Worm (Caenorhabditis elegans): ENCODE data around the gene F21H7.5.

F21H7.5 gene

ce11 chrV:16237223-16237622 lies at the start of gene F21H7.5:
F21H7.5 (plus strand) TSS chrV:16237523.
- TF ChIP-seq sem-4 (tag; optimal IDR thresholded peaks at IDR 0.05) (no peak), nhr-237 (tag; optimal IDR thresholded peaks at IDR 0.05) (no peak), snpc-4 (tag; optimal IDR thresholded peaks at IDR 0.05) (no peak)

- no peak for TF ChIP-seq peb-1 (tag; optimal IDR thresholded peaks at IDR 0.05)
- TF ChIP-seq crh-2 (tag; optimal IDR thresholded peaks at IDR 0.05): no peak
- TF ChIP-seq ceh-82 (tag; optimal IDR thresholded peaks at IDR 0.05): no peak
- no peak for TF ChIP-seq lsy-2 (tag; optimal IDR thresholded peaks at IDR 0.05)
- TF ChIP-seq nhr-77 (tag; optimal IDR thresholded peaks at IDR 0.05): no peak
- no peak for TF ChIP-seq lin-13 (GFP tag; optimal IDR thresholded peaks at IDR 0.05)
- no peak for TF ChIP-seq aly-2 (tag; optimal IDR thresholded peaks at IDR 0.05)
- TF ChIP-seq unc-55 (GFP tag; optimal IDR thresholded peaks at IDR 0.05): no peak
- no peak for TF ChIP-seq ceh-16 (tag; optimal IDR thresholded peaks at IDR 0.05)
- TF ChIP-seq nhr-23 (tag; optimal IDR thresholded peaks at IDR 0.05): no peak
Measured at ce11 chrV:16190485-16190884, 46.8 kb upstream of the F21H7.5 start, which contains the start of gene srh-281. srh-281 (plus strand) TSS chrV:16190785.

- no peak for TF ChIP-seq sma-9 (GFP tag; optimal IDR thresholded peaks at IDR 0.05)
- TF ChIP-seq sma-9 (tag; optimal IDR thresholded peaks at IDR 0.05): no peak
Measured at ce11 chrV:16192114-16192513, 45.2 kb upstream of the F21H7.5 start, which contains the start of gene srh-279. srh-279 (plus strand) TSS chrV:16192414.

ce11 chrV:16194639-16195038 lies 42.7 kb upstream of the F21H7.5 start, which contains the start of gene rabr-4:
rabr-4 (plus strand) TSS chrV:16194939.
- TF ChIP-seq R02D3.7 (tag; optimal IDR thresholded peaks at IDR 0.05) (no peak), nhr-23 (tag; optimal IDR thresholded peaks at IDR 0.05) (no peak)

ce11 chrV:16195379-16195778 lies 41.9 kb upstream of the F21H7.5 start, which contains the start of gene rabr-3:
rabr-3 (plus strand) TSS chrV:16195679.
- TF ChIP-seq lin-11 (tag; optimal IDR thresholded peaks at IDR 0.05) (no peak), nhr-10 (tag; optimal IDR thresholded peaks at IDR 0.05) (no peak), zag-1 (tag; optimal IDR thresholded peaks at IDR 0.05) (no peak), egl-27 (tag; optimal IDR thresholded peaks at IDR 0.05) (no peak), ama-1 (optimal IDR thresholded peaks at IDR 0.05) (no peak), mab-5 (tag; optimal IDR thresholded peaks at IDR 0.05) (no peak), gmeb-1 (tag; optimal IDR thresholded peaks at IDR 0.05) (no peak), aly-2 (tag; optimal IDR thresholded peaks at IDR 0.05) (no peak), crh-2 (tag; optimal IDR thresholded peaks at IDR 0.05) (no peak), ceh-82 (tag; optimal IDR thresholded peaks at IDR 0.05) (no peak), elt-1 (tag; optimal IDR thresholded peaks at IDR 0.05) (no peak), ceh-16 (tag; optimal IDR thresholded peaks at IDR 0.05) (no peak), unc-55 (GFP tag; optimal IDR thresholded peaks at IDR 0.05) (no peak), ZK546.5 (tag; optimal IDR thresholded peaks at IDR 0.05) (no peak), dmd-4 (tag; optimal IDR thresholded peaks at IDR 0.05) (no peak), unc-62 (GFP tag; optimal IDR thresholded peaks at IDR 0.05) (no peak), nhr-237 (tag; optimal IDR thresholded peaks at IDR 0.05) (no peak), nhr-77 (tag; optimal IDR thresholded peaks at IDR 0.05) (no peak), ztf-11 (tag; optimal IDR thresholded peaks at IDR 0.05) (no peak)

- no peak for TF ChIP-seq nhr-25 (tag; optimal IDR thresholded peaks at IDR 0.05)
- no peak for TF ChIP-seq alr-1 (tag; optimal IDR thresholded peaks at IDR 0.05)
- TF ChIP-seq lin-11 (tag; optimal IDR thresholded peaks at IDR 0.05): no peak
- TF ChIP-seq unc-62 (GFP tag; optimal IDR thresholded peaks at IDR 0.05): no peak
- TF ChIP-seq nhr-129 (tag; optimal IDR thresholded peaks at IDR 0.05): no peak
- no peak for TF ChIP-seq unc-55 (GFP tag; optimal IDR thresholded peaks at IDR 0.05)
- TF ChIP-seq elt-1 (tag; optimal IDR thresholded peaks at IDR 0.05): no peak
- TF ChIP-seq nhr-21 (tag; optimal IDR thresholded peaks at IDR 0.05): no peak
Measured at ce11 chrV:16198016-16198415, 39.3 kb upstream of the F21H7.5 start, which contains the start of gene F11A5.5. F11A5.5 (plus strand) TSS chrV:16198316.

ce11 chrV:16201730-16202129 lies 35.6 kb upstream of the F21H7.5 start, which contains the start of gene F11A5.17:
F11A5.17 (plus strand) TSS chrV:16202030.
- no peak for TF ChIP-seq Y55F3AM.14 (GFP tag; optimal IDR thresholded peaks at IDR 0.05)
- no peak for TF ChIP-seq unc-39 (tag; optimal IDR thresholded peaks at IDR 0.05)
- TF ChIP-seq mbf-1 (tag; optimal IDR thresholded peaks at IDR 0.05): no peak
- no peak for TF ChIP-seq ztf-1 (GFP tag; conservative IDR thresholded peaks at IDR 0.05)
- TF ChIP-seq nhr-11 (tag; optimal IDR thresholded peaks at IDR 0.05): no peak
- no peak for TF ChIP-seq elt-3 (tag; optimal IDR thresholded peaks at IDR 0.05)
- TF ChIP-seq mab-5 (tag; optimal IDR thresholded peaks at IDR 0.05): no peak
- TF ChIP-seq dmd-4 (tag; optimal IDR thresholded peaks at IDR 0.05): no peak
- TF ChIP-seq nhr-21 (tag; optimal IDR thresholded peaks at IDR 0.05): no peak
- TF ChIP-seq ceh-16 (tag; optimal IDR thresholded peaks at IDR 0.05): no peak
- TF ChIP-seq gmeb-1 (tag; optimal IDR thresholded peaks at IDR 0.05): no peak
- TF ChIP-seq ama-1 (optimal IDR thresholded peaks at IDR 0.05): no peak
- no peak for TF ChIP-seq aly-2 (tag; optimal IDR thresholded peaks at IDR 0.05)
- no peak for TF ChIP-seq mdl-1 (tag; optimal IDR thresholded peaks at IDR 0.05)
- no peak for TF ChIP-seq nhr-6 (tag; optimal IDR thresholded peaks at IDR 0.05)
- no peak for TF ChIP-seq nhr-25 (tag; optimal IDR thresholded peaks at IDR 0.05)

Measured in whole organism, L2 larva.